Fruit fly (Drosophila melanogaster) whole organism, embryonic: Measurements from ENCODE around the gene CG14082.

ENCODE experiments used
- B-H1 ChIP-seq: fragments of 200-800 bp; sonication (Bioruptor generic); IDR thresholded peaks from 3 replicates; pipeline ENCODE4 v1.3.6; 2022; ENCODE audit warnings: missing biosample characterization, missing genetic modification characterization
- B-H2 ChIP-seq: fragments of 200-800 bp; sonication (Bioruptor generic); optimal IDR thresholded peaks from 2 replicates; lab custom pipeline; 2018; ENCODE audit warnings: missing biosample characterization, mild to moderate bottlenecking, missing genetic modification characterization
- Bdp1 ChIP-seq: fragments of 200-800 bp; sonication (Bioruptor generic); optimal IDR thresholded peaks from 3 replicates; lab custom pipeline; 2016; ENCODE audit warnings: missing biosample characterization, missing genetic modification characterization
- CG10274 ChIP-seq: fragments of 200-800 bp; sonication (Bioruptor generic); optimal IDR thresholded peaks from 3 replicates; lab custom pipeline; 2017; ENCODE audit warnings: missing biosample characterization, mild to moderate bottlenecking, missing genetic modification characterization
- CG11723 ChIP-seq: fragments of 200-800 bp; sonication (Bioruptor generic); optimal IDR thresholded peaks from 2 replicates; lab custom pipeline; 2017; ENCODE audit warnings: missing biosample characterization, mild to moderate bottlenecking, missing genetic modification characterization
- CG14667 ChIP-seq: fragments of 200-800 bp; sonication (Bioruptor generic); IDR thresholded peaks from 2 replicates; pipeline ENCODE4 v1.3.6; 2022; ENCODE audit warnings: missing biosample characterization, missing genetic modification characterization
- CG15696 ChIP-seq: fragments of 200-800 bp; sonication (Bioruptor generic); optimal IDR thresholded peaks from 2 replicates; lab custom pipeline; 2019; ENCODE audit warnings: missing biosample characterization, mild to moderate bottlenecking, missing genetic modification characterization, moderate library complexity
- CG16813 ChIP-seq: fragments of 200-800 bp; sonication (Bioruptor generic); IDR thresholded peaks from 3 replicates; pipeline ENCODE4 v1.3.6; 2022; ENCODE audit warnings: missing biosample characterization, missing genetic modification characterization; ENCODE audit not compliant: partially characterized antibody
- CG17912 ChIP-seq: fragments of 200-800 bp; sonication (Bioruptor generic); optimal IDR thresholded peaks from 2 replicates; lab custom pipeline; 2018; ENCODE audit warnings: missing biosample characterization, mild to moderate bottlenecking, missing genetic modification characterization
- CG1832 ChIP-seq: fragments of 200-800 bp; sonication (Bioruptor generic); optimal IDR thresholded peaks from 2 replicates; lab custom pipeline; 2017; ENCODE audit warnings: missing biosample characterization, mild to moderate bottlenecking, missing genetic modification characterization, inconsistent platforms
- CG18599 ChIP-seq: fragments of 200-800 bp; sonication (Bioruptor generic); optimal IDR thresholded peaks from 3 replicates; lab custom pipeline; 2017; ENCODE audit warnings: missing biosample characterization, missing genetic modification characterization, mild to moderate bottlenecking, moderate library complexity, missing genetic modification reagents
- CG32772 ChIP-seq: fragments of 200-800 bp; sonication (Bioruptor generic); IDR thresholded peaks from 2 replicates; pipeline ENCODE4 v1.3.6; 2022; ENCODE audit warnings: missing biosample characterization, missing genetic modification characterization
- CG34224 ChIP-seq: fragments of 200-800 bp; sonication (Bioruptor generic); IDR thresholded peaks from 3 replicates; pipeline ENCODE4 v1.3.6; 2022; ENCODE audit warnings: missing biosample characterization, missing genetic modification characterization; ENCODE audit not compliant: partially characterized antibody
- CG3726 ChIP-seq: fragments of 200-800 bp; sonication (Bioruptor generic); IDR thresholded peaks from 3 replicates; pipeline ENCODE4, ENCODE4 v1.3.6; 2022; ENCODE audit warnings: missing biosample characterization, missing genetic modification characterization
- CG4328 ChIP-seq: fragments of 200-800 bp; sonication (Bioruptor generic); optimal IDR thresholded peaks from 3 replicates; lab custom pipeline; 2017; ENCODE audit warnings: missing biosample characterization, missing genetic modification reagents, missing genetic modification characterization
- CG6175 ChIP-seq: fragments of 200-800 bp; sonication (Bioruptor generic); IDR thresholded peaks from 3 replicates; pipeline ENCODE4 v1.3.6; 2022; ENCODE audit warnings: missing biosample characterization, missing genetic modification characterization
- CG6854 ChIP-seq: fragments of 200-800 bp; sonication (Bioruptor generic); optimal IDR thresholded peaks from 3 replicates; lab custom pipeline; 2017; ENCODE audit warnings: missing biosample characterization, mild to moderate bottlenecking, missing genetic modification characterization
- CG7556 ChIP-seq: fragments of 200-800 bp; sonication (Bioruptor generic); optimal IDR thresholded peaks from 2 replicates; lab custom pipeline; 2017; ENCODE audit warnings: missing biosample characterization, mild to moderate bottlenecking, missing genetic modification characterization
- Camta ChIP-seq: fragments of 200-800 bp; sonication (Bioruptor generic); optimal IDR thresholded peaks from 2 replicates; lab custom pipeline; 2016; ENCODE audit warnings: missing biosample characterization, missing genetic modification characterization
- Dek ChIP-seq: fragments of 200-800 bp; sonication (Bioruptor generic); optimal IDR thresholded peaks from 3 replicates; lab custom pipeline; 2019; ENCODE audit warnings: missing biosample characterization, mild to moderate bottlenecking, missing genetic modification characterization, moderate library complexity
- Doc3 ChIP-seq: fragments of 200-800 bp; sonication (Bioruptor generic); IDR thresholded peaks from 3 replicates; pipeline ENCODE4 v1.3.6; 2022; ENCODE audit warnings: missing biosample characterization, missing genetic modification characterization; ENCODE audit not compliant: partially characterized antibody
- Dref ChIP-seq: fragments of 200-800 bp; sonication (Bioruptor generic); IDR thresholded peaks from 2 replicates; pipeline ENCODE4 v1.3.6; 2022; ENCODE audit warnings: missing biosample characterization, missing genetic modification characterization
- ERR ChIP-seq: fragments of 200-800 bp; sonication (Bioruptor generic); optimal IDR thresholded peaks from 2 replicates; lab custom pipeline; 2016; ENCODE audit warnings: missing biosample characterization, missing genetic modification characterization
- Hr39 ChIP-seq: fragments of >200 bp; optimal IDR thresholded peaks from 2 replicates; lab custom pipeline; 2017
- Jarid2 ChIP-seq: fragments of 200-800 bp; sonication (Bioruptor generic); optimal IDR thresholded peaks from 3 replicates; lab custom pipeline; 2017; ENCODE audit warnings: mild to moderate bottlenecking, missing biosample characterization, missing genetic modification reagents, missing genetic modification characterization
- NK7.1 ChIP-seq: fragments of 200-800 bp; sonication (Bioruptor generic); optimal IDR thresholded peaks from 3 replicates; lab custom pipeline; 2016; ENCODE audit warnings: missing biosample characterization, missing genetic modification characterization
- Neu2 ChIP-seq: fragments of 200-800 bp; sonication (Bioruptor generic); optimal IDR thresholded peaks from 3 replicates; lab custom pipeline; 2016; ENCODE audit warnings: missing biosample characterization, missing genetic modification characterization, borderline replicate concordance
- Side ChIP-seq: fragments of 200-800 bp; sonication (Bioruptor generic); optimal IDR thresholded peaks from 2 replicates; lab custom pipeline; 2016; ENCODE audit warnings: missing biosample characterization, missing genetic modification characterization
- Sox102F ChIP-seq: fragments of 200-800 bp; sonication (Bioruptor generic); optimal IDR thresholded peaks from 2 replicates; lab custom pipeline; 2018; ENCODE audit warnings: missing biosample characterization, mild to moderate bottlenecking, missing genetic modification characterization, moderate library complexity
- ab ChIP-seq: fragments of 200-800 bp; sonication (Bioruptor generic); optimal IDR thresholded peaks from 2 replicates; lab custom pipeline; 2016; ENCODE audit warnings: missing biosample characterization, missing genetic modification characterization
- abd-A ChIP-seq: fragments of 200-800 bp; sonication (Bioruptor generic); optimal IDR thresholded peaks from 3 replicates; lab custom pipeline; 2019; ENCODE audit warnings: missing biosample characterization, mild to moderate bottlenecking, missing genetic modification characterization, moderate library complexity
- bowl ChIP-seq: fragments of 200-800 bp; sonication (Bioruptor generic); IDR thresholded peaks from 2 replicates; pipeline ENCODE4 v1.3.6; 2022; ENCODE audit warnings: missing biosample characterization, missing genetic modification characterization
- cad ChIP-seq: fragments of >200 bp; optimal IDR thresholded peaks from 2 replicates; lab custom pipeline; 2017; ENCODE audit warnings: missing biosample characterization, missing genetic modification characterization
- ci ChIP-seq: fragments of 200-800 bp; sonication (Bioruptor generic); IDR thresholded peaks from 3 replicates; pipeline ENCODE4 v1.3.6; 2022; ENCODE audit warnings: missing biosample characterization, missing genetic modification characterization
- danr ChIP-seq: fragments of 200-800 bp; sonication (Bioruptor generic); IDR thresholded peaks from 2 replicates; pipeline ENCODE4 v1.3.6; 2022; ENCODE audit warnings: missing biosample characterization, missing genetic modification characterization
- eve ChIP-seq, 2 experiments: fragments of >200 bp; optimal IDR thresholded peaks; 2 replicates each; lab custom pipeline; 2017; ENCODE audit warnings: missing biosample characterization in 2 of 2, missing genetic modification characterization in 2 of 2
- fu2 ChIP-seq: fragments of 200-800 bp; sonication (Bioruptor generic); optimal IDR thresholded peaks from 2 replicates; lab custom pipeline; 2016; ENCODE audit warnings: missing biosample characterization, missing genetic modification characterization
- grau ChIP-seq: fragments of 200-800 bp; optimal IDR thresholded peaks from 3 replicates; lab custom pipeline; 2019; ENCODE audit warnings: missing biosample characterization, mild to moderate bottlenecking, missing genetic modification characterization, moderate library complexity
- grn ChIP-seq: fragments of 200-800 bp; sonication (Bioruptor generic); optimal IDR thresholded peaks from 3 replicates; lab custom pipeline; 2017; ENCODE audit warnings: missing biosample characterization, missing genetic modification characterization
- hkb ChIP-seq, 2 experiments: fragments of 200-800 bp in 1 of 2; fragments of >200 bp in 1 of 2; sonication (Bioruptor generic) in 1 of 2; IDR thresholded peaks in 1 of 2; optimal IDR thresholded peaks in 1 of 2; 2 replicates each; pipeline versions ENCODE4 v1.3.6 to Lab custom; 2017 to 2022; ENCODE audit warnings: missing biosample characterization in 1 of 2, missing genetic modification characterization in 1 of 2
- nerfin-1 ChIP-seq: fragments of 200-800 bp; sonication (Bioruptor generic); optimal IDR thresholded peaks from 3 replicates; lab custom pipeline; 2019; ENCODE audit warnings: missing biosample characterization, mild to moderate bottlenecking, missing genetic modification characterization, moderate library complexity
- run ChIP-seq: fragments of 200-800 bp; sonication (Bioruptor generic); optimal IDR thresholded peaks from 3 replicates; lab custom pipeline; 2018; ENCODE audit warnings: missing biosample characterization, mild to moderate bottlenecking, missing genetic modification characterization
- seq ChIP-seq: fragments of 200-800 bp; sonication (Bioruptor generic); IDR thresholded peaks from 2 replicates; pipeline ENCODE4 v1.3.6; 2022; ENCODE audit warnings: missing biosample characterization, missing genetic modification characterization
- sna ChIP-seq: fragments of 200-800 bp; sonication (Bioruptor generic); IDR thresholded peaks from 2 replicates; pipeline ENCODE4 v1.3.6; 2022; ENCODE audit warnings: missing biosample characterization, missing genetic modification characterization; ENCODE audit not compliant: partially characterized antibody
- stc ChIP-seq: fragments of 200-800 bp; sonication (Bioruptor generic); IDR thresholded peaks from 2 replicates; pipeline ENCODE4 v1.3.6; 2022; ENCODE audit warnings: missing biosample characterization, missing genetic modification characterization
- tna ChIP-seq: fragments of 200-800 bp; sonication (Bioruptor generic); IDR thresholded peaks from 2 replicates; pipeline ENCODE4 v1.3.6; 2022; ENCODE audit warnings: missing biosample characterization, missing genetic modification characterization; ENCODE audit not compliant: partially characterized antibody
- trem ChIP-seq: fragments of 200-800 bp; optimal IDR thresholded peaks from 3 replicates; lab custom pipeline; 2019; ENCODE audit warnings: missing biosample characterization, mild to moderate bottlenecking, missing genetic modification characterization, moderate library complexity
- unpg ChIP-seq: fragments of 200-800 bp; sonication (Bioruptor generic); optimal IDR thresholded peaks from 3 replicates; lab custom pipeline; 2018; ENCODE audit warnings: missing biosample characterization, mild to moderate bottlenecking, missing genetic modification characterization, moderate library complexity

CG14082 gene

dm6 chr3L:19062472-19063409 is 76.0 kb downstream of the CG14082 start, which contains the start of the genes Ugt316A1 and Sfxn2 (continued):
- TF ChIP-seq CG32772 (peak; percentile 16; the same call in 1 of the 2 replicates), nerfin-1 (tag; lab: Kevin White, UChicago) (no peak), CG15696 (tag; lab: Kevin White, UChicago) (peak; percentile 59), CG11723 (GFP tag; lab: Kevin White, UChicago) (peak; percentile 26), B-H1 (GFP tag; lab: Robert Waterston, UW) (0 out of 3 replicates have a peak, but pooled peaks have one; percentile 34), CG7556 (GFP tag; lab: Kevin White, UChicago) (no peak), CG6854 (GFP tag; lab: Kevin White, UChicago) (no peak), run (tag; lab: Kevin White, UChicago) (no peak), Hr39 (no peak), grau (tag; lab: Kevin White, UChicago) (peak; percentile 42), CG18599 (peak; percentile 15), hkb (optimal IDR thresholded peaks at IDR 0.05; lab: Kevin White, UChicago) (peak; percentile 98), hkb (GFP tag; IDR thresholded peaks at IDR 0.05; lab: Robert Waterston, UW) (no peak), unpg (GFP tag; lab: Kevin White, UChicago) (no peak), CG17912 (GFP tag; lab: Kevin White, UChicago) (no peak), Doc3 (GFP tag; lab: Robert Waterston, UW) (no peak), Sox102F (GFP tag; lab: Kevin White, UChicago) (no peak), CG34224 (no peak), abd-A (tag; lab: Kevin White, UChicago) (no peak), NK7.1 (GFP tag; lab: Kevin White, UChicago) (no peak), CG1832 (GFP tag; lab: Kevin White, UChicago) (no peak), eve (GFP tag; optimal IDR thresholded peaks at IDR 0.05; lab: Kevin White, UChicago) (no peak), cad (GFP tag; lab: Kevin White, UChicago) (no peak), CG14667 (GFP tag; lab: Robert Waterston, UW) (no peak), stc (GFP tag; lab: Robert Waterston, UW) (no peak), ERR (GFP tag; lab: Kevin White, UChicago) (no peak), ab (GFP tag; lab: Kevin White, UChicago) (no peak), CG16813 (GFP tag; lab: Robert Waterston, UW) (peak; percentile 7; the same call in 1 of the 3 replicates), trem (tag; lab: Kevin White, UChicago) (peak; percentile 76), B-H2 (GFP tag; lab: Kevin White, UChicago) (peak; percentile 12), grn (GFP tag; lab: Kevin White, UChicago) (no peak), Dek (tag; lab: Kevin White, UChicago) (peak; percentile 48), CG10274 (GFP tag; lab: Kevin White, UChicago) (no peak), Neu2 (no peak), CG4328 (GFP tag; lab: Kevin White, UChicago) (no peak), sna (no peak), fu2 (GFP tag; lab: Kevin White, UChicago) (no peak), Dref (GFP tag; lab: Robert Waterston, UW) (no peak), tna (GFP tag; lab: Robert Waterston, UW) (no peak), CG3726 (no peak), ci (GFP tag; lab: Robert Waterston, UW) (peak; percentile 55), CG6175 (no peak), Jarid2 (GFP tag; lab: Kevin White, UChicago) (peak; percentile 34), Bdp1 (GFP tag; lab: Kevin White, UChicago) (peak; percentile 4), bowl (no peak), Side (GFP tag; lab: Kevin White, UChicago) (no peak), seq (GFP tag; lab: Robert Waterston, UW) (0 out of 2 replicates have a peak, but pooled peaks have one; percentile 7), Camta (peak; percentile 9), danr (GFP tag; lab: Robert Waterston, UW) (no peak)
